Fruit fly (Drosophila melanogaster): ENCODE results near the gene Gs2.
A peak's percentile ranks its signal among the peaks of the same experiment; 100 is the strongest.

- peak; percentile 84 for TF ChIP-seq kay (GFP tag; ENCODE audit: borderline replicate concordance)
- TF ChIP-seq Hr96 (GFP tag; optimal IDR thresholded peaks at IDR 0.05) = no peak
- no peak for TF ChIP-seq CG33017 (tag; optimal IDR thresholded peaks at IDR 0.05)
Measured at dm6 chrX:11441829-11442634, 19.4 kb downstream of the Gs2 start, which contains the start of gene Sk1.

Data from whole organism, adult.